Fruit fly (Drosophila melanogaster): Measurements from ENCODE around the gene CG8939.

DNA sequence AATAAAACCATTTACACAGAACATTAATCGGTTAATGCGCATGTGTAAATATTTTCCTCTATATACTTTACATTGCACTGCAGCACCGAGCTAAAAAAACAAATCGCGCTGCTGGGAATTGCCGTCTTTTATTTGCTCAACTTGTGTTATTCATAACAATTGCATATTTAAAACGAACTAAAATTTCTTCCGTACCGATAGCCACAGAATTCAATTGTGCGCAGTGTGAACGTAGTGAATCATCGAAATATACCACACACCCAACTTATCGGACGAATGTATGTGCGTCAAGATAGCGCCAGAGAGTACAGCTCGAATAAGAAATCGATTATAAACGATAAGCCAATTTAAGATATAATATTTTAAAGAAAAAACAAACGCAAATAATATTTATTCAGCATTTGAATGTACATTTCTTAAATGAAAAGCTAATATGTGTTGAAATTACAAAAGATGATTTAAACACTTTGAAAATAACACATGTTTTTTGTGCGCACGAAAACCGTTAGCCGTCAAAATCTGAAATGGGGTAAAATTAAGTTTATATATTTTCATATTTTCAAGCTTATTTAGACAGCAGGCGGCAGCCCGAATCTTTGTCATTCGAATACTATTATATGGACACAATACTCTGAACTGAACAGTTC is 8.9 kb downstream of the CG8939 start, which contains the start of the genes vap and CG12698:
- TF ChIP-seq CG13204 (GFP tag; optimal IDR thresholded peaks at IDR 0.05): no peak
- TF ChIP-seq rn (GFP tag; IDR thresholded peaks at IDR 0.05): no peak
- no peak for TF ChIP-seq fd96Ca (GFP tag; IDR thresholded peaks at IDR 0.05)
- no peak for TF ChIP-seq Snoo (tag; optimal IDR thresholded peaks at IDR 0.05)
- TF ChIP-seq Pif1A (GFP tag; optimal IDR thresholded peaks at IDR 0.05): no peak
- TF ChIP-seq EcR (GFP tag; optimal IDR thresholded peaks at IDR 0.05): no peak
- no peak for TF ChIP-seq CG12605 (GFP tag; IDR thresholded peaks at IDR 0.05)

All from whole organism, pupa.